Fruit fly (Drosophila melanogaster) whole organism, pupa: ENCODE results near the gene CG33978.

ENCODE experiments used
- CG10348 ChIP-seq: fragments of 200-800 bp; sonication (Bioruptor generic); IDR thresholded peaks from 2 replicates; pipeline ENCODE4 v1.3.6; 2022; ENCODE audit warnings: missing biosample characterization, missing genetic modification characterization
- CG12605 ChIP-seq: fragments of 200-800 bp; sonication (Bioruptor generic); IDR thresholded peaks from 2 replicates; pipeline ENCODE4 v1.3.6; 2022; ENCODE audit warnings: missing biosample characterization, missing genetic modification characterization
- CG13204 ChIP-seq: fragments of 200-800 bp; sonication (Bioruptor generic); optimal IDR thresholded peaks from 2 replicates; lab custom pipeline; 2018; ENCODE audit warnings: missing biosample characterization, mild to moderate bottlenecking, missing genetic modification characterization, moderate library complexity
- CG34367 ChIP-seq: fragments of 200-800 bp; sonication (Bioruptor generic); optimal IDR thresholded peaks from 2 replicates; lab custom pipeline; 2018; ENCODE audit warnings: missing biosample characterization, mild to moderate bottlenecking, missing genetic modification characterization
- CG4496 ChIP-seq: fragments of 200-800 bp; sonication (Bioruptor generic); IDR thresholded peaks from 3 replicates; pipeline ENCODE4 v1.3.6; 2022; ENCODE audit warnings: missing biosample characterization, missing genetic modification characterization
- CG8301 ChIP-seq: fragments of 200-800 bp; sonication (Bioruptor generic); optimal IDR thresholded peaks from 2 replicates; lab custom pipeline; 2018; ENCODE audit warnings: missing biosample characterization, mild to moderate bottlenecking, missing genetic modification characterization
- CG9948 ChIP-seq: fragments of 200-800 bp; sonication (Bioruptor generic); optimal IDR thresholded peaks from 2 replicates; lab custom pipeline; 2018; ENCODE audit warnings: missing biosample characterization, mild to moderate bottlenecking, missing genetic modification characterization, moderate library complexity
- D1 ChIP-seq: fragments of 200-800 bp; sonication (Bioruptor generic); optimal IDR thresholded peaks from 2 replicates; lab custom pipeline; 2018; ENCODE audit warnings: missing biosample characterization, mild to moderate bottlenecking, missing genetic modification characterization, moderate library complexity
- Ets98B ChIP-seq: fragments of 200-800 bp; sonication (Bioruptor generic); IDR thresholded peaks from 2 replicates; pipeline ENCODE4 v1.3.6; 2022; ENCODE audit warnings: missing biosample characterization, missing genetic modification characterization
- Snoo ChIP-seq: fragments of 200-800 bp; sonication (Bioruptor generic); optimal IDR thresholded peaks from 3 replicates; lab custom pipeline; 2017; ENCODE audit warnings: missing biosample characterization, mild to moderate bottlenecking, missing genetic modification characterization, inconsistent platforms
- fd96Ca ChIP-seq: fragments of 200-800 bp; sonication (Bioruptor generic); IDR thresholded peaks from 3 replicates; pipeline ENCODE4 v1.3.6; 2022; ENCODE audit warnings: missing biosample characterization, missing genetic modification characterization

DNA sequence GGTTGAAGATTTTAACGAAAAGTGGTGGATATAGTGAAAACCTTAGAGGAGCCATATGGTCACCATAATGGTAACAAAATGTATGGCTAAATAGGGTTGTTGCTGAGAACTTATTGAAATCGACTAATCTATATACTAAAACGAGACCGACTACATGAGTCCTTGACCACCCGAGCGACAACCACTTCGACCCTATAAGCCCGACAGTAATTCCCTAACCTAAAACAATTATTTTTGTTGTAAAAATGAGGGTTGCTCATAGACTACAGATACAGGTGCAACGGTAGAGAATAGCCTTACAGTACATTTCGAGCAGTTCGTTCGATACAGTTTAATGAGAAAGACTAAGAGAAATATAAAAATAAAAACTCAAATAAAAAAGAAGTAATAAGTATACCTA, 25.0 kb downstream of the CG33978 start, which contains the start of gene CG32006:
- TF ChIP-seq Ets98B (GFP tag; lab: Robert Waterston, UW) (no peak), CG34367 (tag; lab: Kevin White, UChicago) (no peak), CG12605 (GFP tag; lab: Robert Waterston, UW) (no peak), CG4496 (no peak), Snoo (no peak), CG10348 (no peak), CG13204 (GFP tag; lab: Kevin White, UChicago) (no peak), fd96Ca (no peak), CG8301 (tag; lab: Kevin White, UChicago) (no peak), D1 (no peak), CG9948 (tag; lab: Kevin White, UChicago) (no peak)
